Fruit fly (Drosophila melanogaster) S2 (cell line): ENCODE data around the gene Or94b.

Experiments used
- CG8478 ChIP-seq: fragments of >200 bp; optimal IDR thresholded peaks from 2 replicates; lab custom pipeline; 2018
- CTCF ChIP-seq, 2 experiments: fragments of >200 bp; optimal IDR thresholded peaks; 2 replicates each; lab custom pipeline; 2018

Gene Or94b

DNA sequence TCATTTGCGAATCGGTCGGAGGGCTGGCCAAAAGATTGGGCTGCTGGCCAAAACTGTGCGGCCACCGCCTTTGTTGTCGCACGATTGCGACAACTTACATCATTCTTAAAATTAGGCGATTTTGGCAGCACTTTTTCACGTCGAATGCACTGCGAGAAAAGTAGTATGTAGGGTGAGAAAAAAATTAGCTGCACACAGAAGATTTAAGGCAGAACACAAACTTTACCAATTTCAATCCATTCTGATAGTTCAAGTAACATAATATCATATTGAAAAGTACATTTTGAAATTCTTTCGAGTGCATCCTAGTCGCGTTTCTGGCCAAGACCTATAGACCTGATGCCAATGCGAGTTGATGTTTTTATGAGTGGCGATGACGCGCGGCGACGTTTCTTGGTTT is 39.4 kb downstream of the Or94b start:
- no peak for TF ChIP-seq CTCF (optimal IDR thresholded peaks at IDR 0.05; lab: Kevin White, UChicago)
- TF ChIP-seq CG8478 (lab: Kevin White, UChicago): no peak

- TF ChIP-seq CTCF (optimal IDR thresholded peaks at IDR 0.05; lab: Kevin White, UChicago): no peak
- no peak for TF ChIP-seq CG8478 (lab: Kevin White, UChicago)
Measured at dm6 chr3R:23030900-23031299, 41.8 kb downstream of the Or94b start.

dm6 chr3R:23035463-23035862 is 46.4 kb downstream of the Or94b start, which contains the start of gene CG13833:
TSS of gene CG13833 (minus strand) at chr3R:23035563.
- no peak for TF ChIP-seq CG8478 (lab: Kevin White, UChicago)
- no peak for TF ChIP-seq CTCF (optimal IDR thresholded peaks at IDR 0.05; lab: Kevin White, UChicago)

DNA sequence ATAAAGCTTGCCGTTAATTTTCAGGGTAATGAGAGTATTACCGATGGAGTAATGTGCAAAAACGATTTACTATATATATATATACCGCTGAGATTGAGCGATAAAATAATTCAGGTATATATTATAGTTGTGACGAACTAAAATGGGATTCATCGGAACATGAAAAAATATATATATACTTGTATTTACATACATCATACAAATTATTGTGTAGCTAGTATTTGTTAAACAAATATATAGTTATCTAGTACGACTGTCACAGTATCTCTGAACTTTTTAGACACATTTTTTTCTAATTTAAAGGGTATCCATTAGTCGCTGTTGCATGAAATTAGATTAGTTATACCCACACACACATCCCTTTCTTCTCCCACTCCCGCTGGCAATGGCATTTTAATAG is 47.2 kb downstream of the Or94b start:
- TF ChIP-seq CTCF (optimal IDR thresholded peaks at IDR 0.05; lab: Kevin White, UChicago) (no peak), CG8478 (lab: Kevin White, UChicago) (no peak)

dm6 chr3R:23038062-23038461 is 49.0 kb downstream of the Or94b start:
- no peak for TF ChIP-seq CTCF (optimal IDR thresholded peaks at IDR 0.05; lab: Kevin White, UChicago)
- no peak for TF ChIP-seq CG8478 (lab: Kevin White, UChicago)
